Fruit fly (Drosophila melanogaster): ENCODE results near the gene CG4022.
A peak's percentile ranks its signal among the peaks of the same experiment; 100 is the strongest.

CG4022 gene

dm6 chr3L:9422636-9423419 is 12.2 kb upstream of the CG4022 start, which contains the start of gene aay (continued):
- TF ChIP-seq Fer3 (tag; optimal IDR thresholded peaks at IDR 0.05) (peak; percentile 99), tio (GFP tag; optimal IDR thresholded peaks at IDR 0.05) (peak; percentile 97), CG12769 (tag; optimal IDR thresholded peaks at IDR 0.05) (peak; percentile 98), E2f1 (GFP tag; IDR thresholded peaks at IDR 0.05) (peak; percentile 98), CG3847 (GFP tag; IDR thresholded peaks at IDR 0.05) (peak; percentile 98), CG10462 (GFP tag; optimal IDR thresholded peaks at IDR 0.05) (peak; percentile 97), Pdp1 (GFP tag; optimal IDR thresholded peaks at IDR 0.05) (peak; percentile 96 to 98), pita (GFP tag; optimal IDR thresholded peaks at IDR 0.05) (no peak), CG15696 (tag; optimal IDR thresholded peaks at IDR 0.05) (peak; percentile 99), CG17802 (tag; optimal IDR thresholded peaks at IDR 0.05) (peak; percentile 90), CG8388 (GFP tag; optimal IDR thresholded peaks at IDR 0.05) (peak; percentile 99), CG10366 (GFP tag; IDR thresholded peaks at IDR 0.05) (peak; percentile 98), nerfin-2 (GFP tag; IDR thresholded peaks at IDR 0.05; ENCODE audit: partially characterized antibody) (no peak), CG33213 (GFP tag; optimal IDR thresholded peaks at IDR 0.05) (peak; percentile 98), CG4730 (GFP tag; IDR thresholded peaks at IDR 0.05) (peak; percentile 97), pnt (GFP tag; optimal IDR thresholded peaks at IDR 0.05) (peak; percentile 95), B-H2 (GFP tag; optimal IDR thresholded peaks at IDR 0.05) (peak; percentile 94), C15 (GFP tag; IDR thresholded peaks at IDR 0.05) (peak; percentile 95), CG15073 (GFP tag; optimal IDR thresholded peaks at IDR 0.05) (peak; percentile 88), pros (GFP tag; optimal IDR thresholded peaks at IDR 0.05) (peak; percentile 87), CG11560 (tag; IDR thresholded peaks at IDR 0.05) (peak; percentile 91), dati (GFP tag; IDR thresholded peaks at IDR 0.05) (peak; percentile 90), fd3F (GFP tag; optimal IDR thresholded peaks at IDR 0.05) (peak; percentile 98), dpn (GFP tag; optimal IDR thresholded peaks at IDR 0.05) (peak; percentile 98 to 99), Chrac-16 (GFP tag; optimal IDR thresholded peaks at IDR 0.05) (peak; percentile 99), vnd (GFP tag; IDR thresholded peaks at IDR 0.05; ENCODE audit: partially characterized antibody) (no peak), CG3726 (GFP tag; IDR thresholded peaks at IDR 0.05) (peak; percentile 98), pan (optimal IDR thresholded peaks at IDR 0.05) (no peak), pan (GFP tag; optimal IDR thresholded peaks at IDR 0.05 in 1 of 2, IDR thresholded peaks at IDR 0.05 in 1 of 2) (peak in 1 of 2 experiments; percentile 98), Hr3 (GFP tag; optimal IDR thresholded peaks at IDR 0.05) (peak; percentile 99), CG13123 (GFP tag; optimal IDR thresholded peaks at IDR 0.05) (peak; percentile 98), insv (GFP tag; optimal IDR thresholded peaks at IDR 0.05) (peak; percentile 66 to 81), crc (GFP tag; optimal IDR thresholded peaks at IDR 0.05) (peak; percentile 94), Poxn (GFP tag; IDR thresholded peaks at IDR 0.05) (peak; percentile 90), Bteb2 (GFP tag; optimal IDR thresholded peaks at IDR 0.05) (peak; percentile 99), CG30403 (GFP tag; optimal IDR thresholded peaks at IDR 0.05) (peak; percentile 99), Nf-YC (tag; optimal IDR thresholded peaks at IDR 0.05) (peak; percentile 93), ham (GFP tag; IDR thresholded peaks at IDR 0.05) (peak; percentile 92), psq (GFP tag; optimal IDR thresholded peaks at IDR 0.05) (peak; percentile 96), CG1024 (GFP tag; IDR thresholded peaks at IDR 0.05) (peak; percentile 95), CG6175 (GFP tag; IDR thresholded peaks at IDR 0.05) (peak; percentile 95), Trl (optimal IDR thresholded peaks at IDR 0.05) (peak; percentile 60 to 80), Trl (GFP tag; optimal IDR thresholded peaks at IDR 0.05) (peak; percentile 95), knrl (GFP tag; IDR thresholded peaks at IDR 0.05; ENCODE audit: partially characterized antibody) (no peak; the same call in 2 of the 3 replicates), Max (GFP tag; optimal IDR thresholded peaks at IDR 0.05) (peak; percentile 99), ara (GFP tag; IDR thresholded peaks at IDR 0.05) (peak; percentile 98), Camta (GFP tag; optimal IDR thresholded peaks at IDR 0.05) (peak; percentile 98), Bdp1 (GFP tag; optimal IDR thresholded peaks at IDR 0.05) (peak; percentile 94), Med (GFP tag) (peak; percentile 100)

All from whole organism, embryonic.